Fruit fly (Drosophila melanogaster) whole organism, embryonic: ENCODE measurements around the gene Gnmt.

Experiments
- BtbVII ChIP-seq: fragments of 200-800 bp; sonication (Bioruptor generic); optimal IDR thresholded peaks from 3 replicates; lab custom pipeline; 2017; ENCODE audit warnings: missing biosample characterization, mild to moderate bottlenecking, missing genetic modification characterization
- CG10366 ChIP-seq: fragments of 200-800 bp; sonication (Bioruptor generic); IDR thresholded peaks from 2 replicates; pipeline ENCODE4 v1.3.6; 2022; ENCODE audit warnings: missing biosample characterization, missing genetic modification characterization
- CG7928 ChIP-seq: fragments of 200-800 bp; sonication (Bioruptor generic); optimal IDR thresholded peaks from 2 replicates; lab custom pipeline; 2017; ENCODE audit warnings: missing biosample characterization, mild to moderate bottlenecking, missing genetic modification characterization
- CG8765 ChIP-seq: fragments of 200-800 bp; sonication (Bioruptor generic); IDR thresholded peaks from 2 replicates; pipeline ENCODE4 v1.3.6; 2022; ENCODE audit warnings: missing biosample characterization, missing genetic modification characterization
- Oaz ChIP-seq: fragments of 200-800 bp; sonication (Bioruptor generic); IDR thresholded peaks from 2 replicates; pipeline ENCODE4 v1.3.6; 2022; ENCODE audit warnings: missing biosample characterization, missing genetic modification characterization
- dm ChIP-seq: fragments of 200-800 bp; sonication (Bioruptor generic); optimal IDR thresholded peaks from 3 replicates; lab custom pipeline; 2016; ENCODE audit warnings: missing biosample characterization, missing genetic modification characterization
- insv ChIP-seq, 2 experiments: fragments of 200-800 bp; sonication (Bioruptor generic); optimal IDR thresholded peaks; 3 replicates each; lab custom pipeline; 2016 to 2018; ENCODE audit warnings: missing biosample characterization in 2 of 2, missing genetic modification characterization in 2 of 2
- mirr ChIP-seq: fragments of 200-800 bp; sonication (Bioruptor generic); optimal IDR thresholded peaks from 3 replicates; lab custom pipeline; 2018; ENCODE audit warnings: missing biosample characterization, mild to moderate bottlenecking, missing genetic modification characterization
- pan ChIP-seq, 4 experiments: fragments of >200 bp in 3 of 4; fragments of 200-800 bp in 1 of 4; sonication (Bioruptor generic) in 1 of 4; optimal IDR thresholded peaks in 3 of 4; IDR thresholded peaks in 1 of 4; 2 replicates each; pipeline versions ENCODE4 v1.3.6 to Lab custom; 2017 to 2022; ENCODE audit warnings: missing biosample characterization in 2 of 4, missing genetic modification characterization in 2 of 4, mixed read lengths in 1 of 4
- twi ChIP-seq: fragments of 200-800 bp; optimal IDR thresholded peaks from 2 replicates; lab custom pipeline; 2019; ENCODE audit warnings: missing biosample characterization, mild to moderate bottlenecking, missing genetic modification characterization, moderate library complexity

dm6 chr3R:12649099-12650029 lies 25.0 kb upstream of the Gnmt start:
- TF ChIP-seq CG7928: no peak
- TF ChIP-seq CG10366 (GFP tag; lab: Robert Waterston, UW): no peak
- no peak for TF ChIP-seq CG8765 (GFP tag; lab: Robert Waterston, UW)
- no peak for TF ChIP-seq BtbVII (GFP tag; lab: Kevin White, UChicago)
- TF ChIP-seq Oaz (GFP tag; lab: Robert Waterston, UW): no peak
- TF ChIP-seq twi (tag; lab: Kevin White, UChicago): peak; percentile 98
- TF ChIP-seq pan (optimal IDR thresholded peaks at IDR 0.05; lab: Kevin White, UChicago): no peak
- no peak for TF ChIP-seq pan (GFP tag; optimal IDR thresholded peaks at IDR 0.05 in 1 of 2, IDR thresholded peaks at IDR 0.05 in 1 of 2)
- TF ChIP-seq dm (GFP tag; lab: Kevin White, UChicago): no peak
- TF ChIP-seq mirr (GFP tag; lab: Kevin White, UChicago): no peak
- TF ChIP-seq insv (GFP tag; optimal IDR thresholded peaks at IDR 0.05; lab: Kevin White, UChicago): no peak
